Worm (Caenorhabditis elegans): ENCODE results near the gene Y75B8A.31.
"Not testable (repeated sequence)": the region's sequence is repeated elsewhere in the genome, so short reads cannot be mapped to it uniquely, and the experiment has no call there.

- TF ChIP-seq lin-13 (GFP tag; optimal IDR thresholded peaks at IDR 0.05); sox-4 (tag; optimal IDR thresholded peaks at IDR 0.05); mdl-1 (tag; optimal IDR thresholded peaks at IDR 0.05); nhr-47 (tag; optimal IDR thresholded peaks at IDR 0.05); isw-1 (GFP tag; IDR thresholded peaks at IDR 0.05); ztf-4 (tag; optimal IDR thresholded peaks at IDR 0.05): not testable (repeated sequence)
Measured at ce11 chrIII:12383709-12384108, 32.3 kb downstream of the Y75B8A.31 start, which contains the start of gene Y49E10.4.
